Worm (Caenorhabditis elegans): ENCODE results near the gene C34F11.5.

Gene C34F11.5

DNA sequence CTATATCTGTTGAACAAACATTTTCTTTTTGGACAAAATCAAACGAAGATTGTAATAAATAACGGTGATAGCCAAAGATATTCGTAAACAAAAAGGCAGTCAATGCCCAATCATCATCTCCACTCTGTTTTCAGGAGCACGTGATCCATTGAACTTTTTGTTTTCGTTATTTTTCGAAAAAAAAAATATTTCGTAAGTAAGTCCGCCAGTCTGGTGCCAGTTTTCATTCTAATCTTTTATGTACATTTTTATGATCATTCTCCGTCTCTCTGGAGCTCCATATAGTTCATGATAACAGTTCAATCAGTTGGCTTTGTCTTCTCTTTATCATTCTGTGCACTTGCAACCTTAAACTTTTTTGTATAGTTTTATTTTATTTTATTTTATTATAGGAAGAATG lies 7.3 kb downstream of the C34F11.5 start, which contains the start of gene ampd-1 (continued):
- TF ChIP-seq efl-1 (optimal IDR thresholded peaks at IDR 0.05) (no peak), efl-1 (GFP tag; optimal IDR thresholded peaks at IDR 0.05 in 1 of 2) (peak in 1 of 2 experiments; percentile 85), unc-62 (GFP tag; optimal IDR thresholded peaks at IDR 0.05) (no peak), Y116A8C.19 (tag; optimal IDR thresholded peaks at IDR 0.05; ENCODE audit: borderline replicate concordance) (no peak), lin-14 (GFP tag; optimal IDR thresholded peaks at IDR 0.05) (peak; percentile 15), lin-13 (GFP tag; optimal IDR thresholded peaks at IDR 0.05) (no peak), lir-3 (tag; optimal IDR thresholded peaks at IDR 0.05; ENCODE audit: poor library complexity) (no peak), lin-35 (GFP tag; optimal IDR thresholded peaks at IDR 0.05) (peak in 1 of 2 experiments; percentile 37), tlp-1 (tag; optimal IDR thresholded peaks at IDR 0.05) (no peak), hlh-4 (tag; optimal IDR thresholded peaks at IDR 0.05) (no peak), nhr-71 (tag; optimal IDR thresholded peaks at IDR 0.05) (peak; percentile 45), ceh-8 (GFP tag; optimal IDR thresholded peaks at IDR 0.05) (no peak), lin-39 (tag; optimal IDR thresholded peaks at IDR 0.05) (no peak)

DNA sequence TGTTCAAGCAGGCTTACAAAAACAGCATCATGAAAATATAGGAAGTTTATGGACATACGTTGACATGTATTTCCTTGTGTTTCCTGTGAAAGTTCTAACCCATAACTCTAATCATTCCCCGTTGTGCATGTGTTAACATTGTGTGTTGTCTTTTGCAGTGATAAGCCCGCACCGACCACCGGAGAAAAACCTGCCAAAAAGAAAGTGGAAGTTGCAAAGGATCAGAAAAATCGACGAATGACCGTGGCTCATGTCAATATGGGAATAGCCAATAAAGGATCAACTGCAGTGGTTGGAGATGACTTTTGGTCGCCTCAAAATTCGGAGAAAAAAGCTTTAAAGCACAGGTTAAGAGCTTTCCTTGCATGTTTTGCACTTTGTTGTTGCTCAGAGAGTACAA lies 9.7 kb downstream of the C34F11.5 start:
- TF ChIP-seq efl-1 (optimal IDR thresholded peaks at IDR 0.05) (no peak), efl-1 (GFP tag; optimal IDR thresholded peaks at IDR 0.05 in 1 of 2) (peak in 1 of 2 experiments; percentile 86), isw-1 (GFP tag; IDR thresholded peaks at IDR 0.05) (no peak), elt-2 (tag; optimal IDR thresholded peaks at IDR 0.05) (peak; percentile 36), ces-1 (GFP tag; optimal IDR thresholded peaks at IDR 0.05) (no peak), sup-37 (GFP tag; optimal IDR thresholded peaks at IDR 0.05) (no peak), nhr-20 (tag; optimal IDR thresholded peaks at IDR 0.05) (no peak), nhr-85 (tag) (no peak), alr-1 (tag; optimal IDR thresholded peaks at IDR 0.05; ENCODE audit: borderline replicate concordance) (no peak), nhr-19 (GFP tag; conservative IDR thresholded peaks at IDR 0.05) (no peak), irx-1 (tag; optimal IDR thresholded peaks at IDR 0.05) (no peak), unc-30 (tag; optimal IDR thresholded peaks at IDR 0.05) (no peak), F16B12.6 (tag; optimal IDR thresholded peaks at IDR 0.05) (no peak)

DNA sequence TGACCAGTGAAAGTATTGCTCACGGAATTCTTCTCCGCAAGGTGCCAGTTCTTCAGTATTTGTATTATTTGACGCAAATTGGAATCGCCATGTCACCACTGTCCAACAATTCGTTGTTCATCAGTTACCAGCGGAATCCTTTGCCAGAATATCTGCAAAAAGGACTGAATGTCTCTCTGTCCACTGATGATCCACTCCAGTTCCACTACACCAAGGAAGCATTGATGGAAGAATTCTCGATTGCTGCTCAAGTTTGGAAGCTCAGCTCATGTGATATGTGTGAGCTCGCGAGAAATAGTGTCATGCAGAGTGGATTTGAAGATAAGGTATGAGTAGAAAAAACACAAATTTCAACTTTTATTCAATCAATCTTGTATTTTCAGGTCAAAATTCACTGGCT lies 13.5 kb downstream of the C34F11.5 start:
- TF ChIP-seq nhr-85 (tag) (no peak), nhr-90 (tag; optimal IDR thresholded peaks at IDR 0.05; ENCODE audit: poor library complexity) (no peak), mef-2 (tag; optimal IDR thresholded peaks at IDR 0.05) (no peak), skn-1 (tag; optimal IDR thresholded peaks at IDR 0.05) (no peak), efl-1 (optimal IDR thresholded peaks at IDR 0.05) (no peak), efl-1 (GFP tag; optimal IDR thresholded peaks at IDR 0.05 in 1 of 2) (peak in 1 of 2 experiments; percentile 61)

DNA sequence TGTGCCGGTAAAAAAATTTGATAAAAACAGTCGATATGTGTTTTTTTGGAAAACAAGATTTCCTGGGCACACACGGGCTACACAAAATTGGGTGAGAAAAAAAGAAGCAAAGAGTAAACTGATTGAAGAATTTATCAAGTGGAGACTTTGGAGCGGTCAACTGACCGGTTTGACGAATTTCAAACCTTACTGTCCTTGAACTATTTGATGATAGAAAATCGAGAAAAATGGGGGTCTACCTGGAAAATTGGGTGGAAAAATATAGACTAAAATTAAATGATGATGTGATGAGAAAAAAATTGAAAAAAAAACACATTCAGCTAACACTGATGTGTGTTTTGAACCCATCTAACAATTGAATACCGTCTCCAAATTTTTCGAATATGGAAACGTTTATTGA lies 15.2 kb downstream of the C34F11.5 start, which contains the start of gene C34F11.8:
Gene C34F11.8 (minus strand): TSS at position 135 of the 400 bp plus-strand sequence.
- TF ChIP-seq alr-1 (tag; optimal IDR thresholded peaks at IDR 0.05; ENCODE audit: borderline replicate concordance) (no peak), nhr-77 (tag; optimal IDR thresholded peaks at IDR 0.05) (no peak), skn-1 (tag; optimal IDR thresholded peaks at IDR 0.05) (no peak), nhr-11 (tag; optimal IDR thresholded peaks at IDR 0.05) (no peak), snpc-4 (tag; optimal IDR thresholded peaks at IDR 0.05) (no peak), nhr-47 (tag; optimal IDR thresholded peaks at IDR 0.05) (no peak), fkh-10 (GFP tag; optimal IDR thresholded peaks at IDR 0.05) (no peak), fkh-4 (tag; optimal IDR thresholded peaks at IDR 0.05; ENCODE audit: borderline replicate concordance) (no peak), hlh-17 (GFP tag; optimal IDR thresholded peaks at IDR 0.05; ENCODE audit: borderline replicate concordance) (no peak), irx-1 (tag; optimal IDR thresholded peaks at IDR 0.05) (no peak), snu-23 (GFP tag; optimal IDR thresholded peaks at IDR 0.05) (peak; percentile 27), elt-3 (tag; optimal IDR thresholded peaks at IDR 0.05) (peak in 2 of 6 experiments; percentile 38 to 78), lin-15B (tag; optimal IDR thresholded peaks at IDR 0.05) (no peak), lin-35 (GFP tag; optimal IDR thresholded peaks at IDR 0.05) (no peak), rnt-1 (tag; optimal IDR thresholded peaks at IDR 0.05) (no peak), unc-62 (GFP tag; optimal IDR thresholded peaks at IDR 0.05) (no peak), nhr-85 (tag) (peak; percentile 90), ets-5 (GFP tag; IDR thresholded peaks at IDR 0.05) (no peak), C16A3.4 (tag; optimal IDR thresholded peaks at IDR 0.05) (peak; percentile 15), dpl-1 (GFP tag; optimal IDR thresholded peaks at IDR 0.05) (no peak), efl-3 (GFP tag; optimal IDR thresholded peaks at IDR 0.05) (no peak), sptf-1 (tag; optimal IDR thresholded peaks at IDR 0.05) (no peak), xbp-1 (tag; optimal IDR thresholded peaks at IDR 0.05) (no peak), egl-13 (tag; optimal IDR thresholded peaks at IDR 0.05) (no peak), nhr-237 (tag; optimal IDR thresholded peaks at IDR 0.05) (no peak), nhr-28 (tag; optimal IDR thresholded peaks at IDR 0.05) (no peak), nhr-12 (tag; optimal IDR thresholded peaks at IDR 0.05) (no peak)

Measured in whole organism, L1 larva.